Worm (Caenorhabditis elegans): ENCODE measurements around the gene Y39B6A.69.
A peak's percentile ranks its signal among the peaks of the same experiment; 100 is the strongest.

The Y39B6A.69 gene

DNA sequence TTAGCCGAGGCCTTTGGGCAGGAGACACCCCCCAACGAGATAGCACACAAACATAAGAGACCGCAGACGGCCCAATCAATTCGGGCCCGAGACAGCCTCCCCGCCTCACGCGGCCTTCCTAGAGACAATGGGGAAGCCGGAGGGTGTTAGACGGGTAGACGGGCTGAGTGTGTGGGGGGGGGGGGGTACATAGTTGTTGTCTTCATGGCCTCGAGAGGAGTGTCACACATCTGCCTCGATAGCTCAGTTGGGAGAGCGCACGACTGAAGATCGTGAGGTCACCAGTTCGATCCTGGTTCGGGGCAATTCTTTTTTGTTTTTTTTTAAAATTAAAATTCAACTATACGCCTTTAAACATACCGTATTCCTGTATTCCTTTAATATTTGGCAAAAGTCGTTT is 26.4 kb downstream of the Y39B6A.69 start (continued):
- TF ChIP-seq tbp1 (GFP tag; optimal IDR thresholded peaks at IDR 0.05) (peak; percentile 97), zfh-2 (GFP tag; conservative IDR thresholded peaks at IDR 0.05) (peak; percentile 96), dox-1 (GFP tag; IDR thresholded peaks at IDR 0.05) (no peak), ztf-28 (GFP tag; IDR thresholded peaks at IDR 0.05) (peak; percentile 80), ceh-58 (GFP tag; IDR thresholded peaks at IDR 0.05) (no peak), lin-40 (tag; optimal IDR thresholded peaks at IDR 0.05) (peak; percentile 58), F49E8.2 (tag; optimal IDR thresholded peaks at IDR 0.05; ENCODE audit: insufficient read depth) (peak; percentile 58), Y53G8AR.9 (GFP tag; conservative IDR thresholded peaks at IDR 0.05) (peak; percentile 67; the same call in 1 of the 2 replicates), Y79H2A.3 (GFP tag; conservative IDR thresholded peaks at IDR 0.05) (peak; percentile 57; the same call in 1 of the 2 replicates), attf-3 (GFP tag; conservative IDR thresholded peaks at IDR 0.05) (peak; percentile 80), rec-8 (tag; optimal IDR thresholded peaks at IDR 0.05) (no peak), B0336.3 (GFP tag; IDR thresholded peaks at IDR 0.05) (peak; percentile 69), dpff-1 (tag; optimal IDR thresholded peaks at IDR 0.05) (no peak), F10E7.11 (tag; optimal IDR thresholded peaks at IDR 0.05) (no peak), hrde-1 (tag; optimal IDR thresholded peaks at IDR 0.05; ENCODE audit: borderline replicate concordance) (no peak), snpc-1.1 (tag; optimal IDR thresholded peaks at IDR 0.05; ENCODE audit: insufficient read depth) (no peak), lsy-27 (tag; optimal IDR thresholded peaks at IDR 0.05; ENCODE audit: borderline replicate concordance, insufficient read depth) (no peak), lin-26 (GFP tag; IDR thresholded peaks at IDR 0.05) (peak; percentile 93), ekl-4 (GFP tag; IDR thresholded peaks at IDR 0.05) (peak; percentile 78; the same call in 1 of the 2 replicates), Y56A3A.18 (GFP tag; IDR thresholded peaks at IDR 0.05) (peak; percentile 86), xnd-1 (tag; optimal IDR thresholded peaks at IDR 0.05) (no peak), cebp-2 (GFP tag; IDR thresholded peaks at IDR 0.05) (no peak), ztf-18 (tag; optimal IDR thresholded peaks at IDR 0.05) (peak; percentile 69), F37B4.10 (GFP tag; IDR thresholded peaks at IDR 0.05) (no peak), K12H6.12 (tag; optimal IDR thresholded peaks at IDR 0.05) (peak; percentile 95), F33H1.4 (GFP tag; IDR thresholded peaks at IDR 0.05) (peak; percentile 29), D2030.7 (GFP tag; IDR thresholded peaks at IDR 0.05) (peak; percentile 77), nhr-80 (tag; optimal IDR thresholded peaks at IDR 0.05) (no peak), somi-1 (GFP tag; optimal IDR thresholded peaks at IDR 0.05) (peak; percentile 6), ztf-26 (tag; optimal IDR thresholded peaks at IDR 0.05) (peak; percentile 58), bed-2 (GFP tag; IDR thresholded peaks at IDR 0.05) (peak; percentile 74; the same call in 1 of the 2 replicates), B0035.1 (tag; optimal IDR thresholded peaks at IDR 0.05) (no peak), ceh-100 (GFP tag; IDR thresholded peaks at IDR 0.05) (peak; percentile 45; the same call in 1 of the 2 replicates), fkh-3 (tag; optimal IDR thresholded peaks at IDR 0.05) (peak; percentile 56), unc-130 (GFP tag; optimal IDR thresholded peaks at IDR 0.05) (no peak), athp-1 (tag; optimal IDR thresholded peaks at IDR 0.05) (peak; percentile 77), attf-6 (GFP tag; IDR thresholded peaks at IDR 0.05) (peak; percentile 68), nfya-2 (GFP tag; IDR thresholded peaks at IDR 0.05) (no peak), lir-1 (GFP tag; conservative IDR thresholded peaks at IDR 0.05) (no peak), ztf-6 (GFP tag; IDR thresholded peaks at IDR 0.05) (no peak), T26A5.8 (tag; optimal IDR thresholded peaks at IDR 0.05) (peak; percentile 40), pbrm-1 (GFP tag; IDR thresholded peaks at IDR 0.05) (peak; percentile 81), F22D6.2 (tag; optimal IDR thresholded peaks at IDR 0.05) (no peak), ets-4 (GFP tag; optimal IDR thresholded peaks at IDR 0.05) (no peak), dpl-1 (GFP tag; optimal IDR thresholded peaks at IDR 0.05) (no peak), Y67H2A.10 (GFP tag; conservative IDR thresholded peaks at IDR 0.05) (peak; percentile 41; the same call in 1 of the 2 replicates), F52B5.7 (tag; optimal IDR thresholded peaks at IDR 0.05) (peak; percentile 55), ceh-79 (tag; optimal IDR thresholded peaks at IDR 0.05) (peak; percentile 23), madf-6 (GFP tag; IDR thresholded peaks at IDR 0.05) (peak; percentile 79)
